Worm (Caenorhabditis elegans) whole organism, young adult: Measurements from ENCODE around the gene vab-1.
A peak's percentile ranks its signal among the peaks of the same experiment; 100 is the strongest.

Experiments used
- B0261.1 ChIP-seq: sonication (generic microtip); optimal IDR thresholded peaks from 2 replicates; lab custom pipeline; 2016; ENCODE audit warnings: mild to moderate bottlenecking, missing genetic modification characterization, moderate library complexity, missing compliant biosample characterization
- B0336.3 ChIP-seq: fragments of 200-800 bp; sonication (Bioruptor generic); IDR thresholded peaks from 2 replicates; pipeline ENCODE4 v1.3.6; 2022; ENCODE audit warnings: missing genetic modification characterization, missing compliant biosample characterization
- D2030.7 ChIP-seq: fragments of 200-800 bp; sonication (Bioruptor generic); IDR thresholded peaks from 2 replicates; pipeline ENCODE4 v1.3.6; 2022; ENCODE audit warnings: missing genetic modification reagents, missing genetic modification characterization, missing compliant biosample characterization
- F22D6.2 ChIP-seq: sonication (generic microtip); optimal IDR thresholded peaks from 2 replicates; lab custom pipeline; 2016; ENCODE audit warnings: mild to moderate bottlenecking, missing genetic modification characterization, missing compliant biosample characterization
- F33H1.4 ChIP-seq: fragments of 200-800 bp; sonication (Bioruptor generic); IDR thresholded peaks from 2 replicates; pipeline ENCODE4 v1.3.6; 2022; ENCODE audit warnings: missing genetic modification reagents, missing genetic modification characterization, missing compliant biosample characterization
- F49E8.2 ChIP-seq: sonication (generic microtip); optimal IDR thresholded peaks from 3 replicates; lab custom pipeline; 2017; ENCODE audit warnings: missing genetic modification characterization, mild to moderate bottlenecking, missing compliant biosample characterization, antibody characterized with exemption, moderate library complexity; ENCODE audit not compliant: insufficient read depth
- K11D2.4 ChIP-seq: fragments of 200-800 bp; sonication (Bioruptor generic); IDR thresholded peaks from 2 replicates; pipeline ENCODE4 v1.3.6; 2022; ENCODE audit warnings: missing genetic modification reagents, missing genetic modification characterization, missing compliant biosample characterization
- K12H6.12 ChIP-seq: fragments of 200-800 bp; sonication (Bioruptor generic); optimal IDR thresholded peaks from 2 replicates; lab custom pipeline; 2018; ENCODE audit warnings: mild to moderate bottlenecking, missing genetic modification characterization, missing compliant biosample characterization
- Y56A3A.18 ChIP-seq: fragments of 200-800 bp; sonication (Bioruptor generic); IDR thresholded peaks from 2 replicates; pipeline ENCODE4 v1.3.6; 2022; ENCODE audit warnings: missing genetic modification reagents, missing genetic modification characterization, missing compliant biosample characterization
- Y95B8A.8 ChIP-seq: fragments of 200-800 bp; sonication (Bioruptor generic); IDR thresholded peaks from 2 replicates; pipeline ENCODE4 v1.3.6; 2022; ENCODE audit warnings: missing genetic modification reagents, missing genetic modification characterization, missing compliant biosample characterization
- akir-1 ChIP-seq: fragments of 200-800 bp; sonication (Bioruptor generic); optimal IDR thresholded peaks from 2 replicates; lab custom pipeline; 2018; ENCODE audit warnings: mild to moderate bottlenecking, missing genetic modification characterization, moderate library complexity, missing compliant biosample characterization
- ama-1 ChIP-seq, 3 experiments: fragments of 150-350 bp in 1 of 3; sonication (generic microtip) in 2 of 3; optimal IDR thresholded peaks; 2 replicates each; lab custom pipeline; 2014 to 2018; ENCODE audit warnings: missing biosample characterization in 2 of 3, missing genetic modification characterization in 2 of 3, missing genetic modification reagents in 2 of 3
- aptf-2 ChIP-seq: fragments of 200-800 bp; sonication (Bioruptor generic); conservative IDR thresholded peaks from 2 replicates; pipeline ENCODE4 v1.3.6; 2022; ENCODE audit warnings: missing genetic modification reagents, missing genetic modification characterization, missing compliant biosample characterization
- athp-1 ChIP-seq: sonication (generic microtip); optimal IDR thresholded peaks from 2 replicates; lab custom pipeline; 2017; ENCODE audit warnings: mild to moderate bottlenecking, missing genetic modification characterization, missing compliant biosample characterization
- attf-5 ChIP-seq: fragments of 200-800 bp; sonication (Bioruptor generic); optimal IDR thresholded peaks from 2 replicates; lab custom pipeline; 2018; ENCODE audit warnings: mild to moderate bottlenecking, missing genetic modification characterization, missing compliant biosample characterization
- ceh-100 ChIP-seq: fragments of 200-800 bp; sonication (Bioruptor generic); IDR thresholded peaks from 2 replicates; pipeline ENCODE4 v1.3.6; 2022; ENCODE audit warnings: missing genetic modification reagents, missing genetic modification characterization, missing compliant biosample characterization
- ceh-40 ChIP-seq: fragments of 200-800 bp; sonication (Bioruptor generic); IDR thresholded peaks from 2 replicates; pipeline ENCODE4 v1.3.6; 2022; ENCODE audit warnings: missing genetic modification characterization, missing compliant biosample characterization
- ceh-91 ChIP-seq: fragments of 200-800 bp; sonication (Bioruptor generic); IDR thresholded peaks from 2 replicates; pipeline ENCODE4 v1.3.6; 2022; ENCODE audit warnings: missing genetic modification reagents, missing genetic modification characterization, missing compliant biosample characterization
- die-1 ChIP-seq: sonication (generic microtip); optimal IDR thresholded peaks from 2 replicates; lab custom pipeline; 2016; ENCODE audit warnings: missing genotype, mild to moderate bottlenecking, missing genetic modification characterization, missing compliant biosample characterization
- dox-1 ChIP-seq: fragments of 200-800 bp; sonication (Bioruptor generic); IDR thresholded peaks from 2 replicates; pipeline ENCODE4 v1.3.6; 2022; ENCODE audit warnings: missing genetic modification reagents, missing genetic modification characterization, missing compliant biosample characterization
- egl-44 ChIP-seq: fragments of 200-800 bp; sonication (Bioruptor generic); IDR thresholded peaks from 2 replicates; pipeline ENCODE4 v1.3.6; 2022; ENCODE audit warnings: missing genetic modification reagents, missing genetic modification characterization, missing compliant biosample characterization
- hlh-26 ChIP-seq: fragments of 200-800 bp; sonication (Bioruptor generic); conservative IDR thresholded peaks from 2 replicates; pipeline ENCODE4 v1.3.6; 2022; ENCODE audit warnings: missing genetic modification reagents, missing genetic modification characterization, missing compliant biosample characterization
- hmg-1.2 ChIP-seq: fragments of 200-800 bp; sonication (Bioruptor generic); IDR thresholded peaks from 2 replicates; pipeline ENCODE4 v1.3.6; 2022; ENCODE audit warnings: missing genetic modification reagents, missing genetic modification characterization, missing compliant biosample characterization
- lin-26 ChIP-seq: fragments of 200-800 bp; sonication (Bioruptor generic); IDR thresholded peaks from 2 replicates; pipeline ENCODE4 v1.3.6; 2022; ENCODE audit warnings: missing genetic modification reagents, missing genetic modification characterization, missing compliant biosample characterization
- lsl-1 ChIP-seq: fragments of 200-800 bp; sonication (Bioruptor generic); optimal IDR thresholded peaks from 2 replicates; lab custom pipeline; 2018; ENCODE audit warnings: mild to moderate bottlenecking, missing genetic modification characterization, moderate library complexity, missing compliant biosample characterization
- madf-3 ChIP-seq: fragments of 200-800 bp; sonication (Bioruptor generic); IDR thresholded peaks from 2 replicates; pipeline ENCODE4 v1.3.6; 2022; ENCODE audit warnings: missing genetic modification reagents, missing genetic modification characterization, missing compliant biosample characterization
- madf-6 ChIP-seq: fragments of 200-800 bp; sonication (Bioruptor generic); IDR thresholded peaks from 2 replicates; pipeline ENCODE4 v1.3.6; 2022; ENCODE audit warnings: missing genetic modification reagents, missing genetic modification characterization, missing compliant biosample characterization
- mxl-1 ChIP-seq: sonication (generic microtip); optimal IDR thresholded peaks from 2 replicates; lab custom pipeline; 2016; ENCODE audit warnings: missing genetic modification characterization, missing compliant biosample characterization
- nfya-1 ChIP-seq: sonication (generic microtip); optimal IDR thresholded peaks from 2 replicates; lab custom pipeline; 2017; ENCODE audit warnings: antibody characterized with exemption, missing compliant biosample characterization, missing genetic modification characterization, borderline replicate concordance; ENCODE audit not compliant: insufficient read depth
- nfyb-1 ChIP-seq: fragments of 200-800 bp; sonication (Bioruptor generic); IDR thresholded peaks from 2 replicates; pipeline ENCODE4 v1.3.6; 2022; ENCODE audit warnings: missing genetic modification reagents, missing genetic modification characterization, missing compliant biosample characterization
- nhr-27 ChIP-seq: fragments of 200-800 bp; sonication (Bioruptor generic); optimal IDR thresholded peaks from 2 replicates; lab custom pipeline; 2018; ENCODE audit warnings: mild to moderate bottlenecking, missing genetic modification characterization, moderate library complexity, missing compliant biosample characterization
- nhr-80 ChIP-seq: sonication (generic microtip); optimal IDR thresholded peaks from 2 replicates; lab custom pipeline; 2016; ENCODE audit warnings: missing genetic modification characterization, missing compliant biosample characterization
- nhr-90 ChIP-seq: sonication (generic microtip); optimal IDR thresholded peaks from 2 replicates; lab custom pipeline; 2016; ENCODE audit warnings: missing genotype, mild to moderate bottlenecking, missing genetic modification characterization, missing compliant biosample characterization
- repo-1 ChIP-seq: sonication (generic microtip); optimal IDR thresholded peaks from 2 replicates; lab custom pipeline; 2017; ENCODE audit warnings: mild to moderate bottlenecking, missing genetic modification characterization, missing compliant biosample characterization
- rpc-1 ChIP-seq, 2 experiments: fragments of 150-350 bp in 1 of 2; sonication (generic microtip) in 1 of 2; optimal IDR thresholded peaks; 2 replicates each; lab custom pipeline; 2014 to 2018; ENCODE audit warnings: missing biosample characterization in 1 of 2, missing genetic modification characterization in 1 of 2, missing genetic modification reagents in 1 of 2, missing genotype in 1 of 2
- sea-2 ChIP-seq: fragments of 200-800 bp; sonication (Bioruptor generic); IDR thresholded peaks from 2 replicates; pipeline ENCODE4 v1.3.6; 2022; ENCODE audit warnings: missing genetic modification characterization, missing compliant biosample characterization
- snpc-1.3 ChIP-seq: sonication (generic microtip); optimal IDR thresholded peaks from 2 replicates; lab custom pipeline; 2017; ENCODE audit warnings: missing genetic modification characterization, mild to moderate bottlenecking, missing compliant biosample characterization, antibody characterized with exemption, moderate library complexity, missing genotype, missing genetic modification reagents; ENCODE audit not compliant: insufficient read depth
- snpc-3.4 ChIP-seq: sonication (generic microtip); optimal IDR thresholded peaks from 2 replicates; lab custom pipeline; 2017; ENCODE audit warnings: missing genetic modification characterization, mild to moderate bottlenecking, missing compliant biosample characterization, antibody characterized with exemption, moderate library complexity, missing genotype, missing genetic modification reagents
- somi-1 ChIP-seq: fragments of 200-800 bp; sonication (Bioruptor generic); optimal IDR thresholded peaks from 2 replicates; lab custom pipeline; 2018; ENCODE audit warnings: mild to moderate bottlenecking, missing genetic modification characterization, missing compliant biosample characterization
- tbp1 ChIP-seq: fragments of 200-800 bp; sonication (Bioruptor generic); optimal IDR thresholded peaks from 2 replicates; lab custom pipeline; 2018; ENCODE audit warnings: mild to moderate bottlenecking, missing genetic modification characterization, missing compliant biosample characterization
- xnd-1 ChIP-seq: sonication (generic microtip); optimal IDR thresholded peaks from 2 replicates; lab custom pipeline; 2016; ENCODE audit warnings: missing genotype, missing genetic modification reagents, missing genetic modification characterization, missing compliant biosample characterization
- zim-3 ChIP-seq: sonication (generic microtip); optimal IDR thresholded peaks from 2 replicates; lab custom pipeline; 2017; ENCODE audit warnings: mild to moderate bottlenecking, missing genetic modification characterization, moderate library complexity, missing compliant biosample characterization
- ztf-18 ChIP-seq: sonication (generic microtip); optimal IDR thresholded peaks from 2 replicates; lab custom pipeline; 2016; ENCODE audit warnings: missing genotype, mild to moderate bottlenecking, missing genetic modification characterization, missing compliant biosample characterization
- ztf-28 ChIP-seq: fragments of 200-800 bp; sonication (Bioruptor generic); IDR thresholded peaks from 2 replicates; pipeline ENCODE4 v1.3.6; 2022; ENCODE audit warnings: missing genetic modification reagents, missing genetic modification characterization, missing compliant biosample characterization

vab-1 gene

ce11 chrII:4562503-4563000 is 9.2 kb upstream of the vab-1 start, which contains the start of gene dao-2:
dao-2 (plus strand) TSS chrII:4562950.
- TF ChIP-seq nhr-27 (tag; lab: Kevin White, UChicago) (no peak), K12H6.12 (tag; lab: Kevin White, UChicago) (no peak), athp-1 (no peak), Y95B8A.8 (no peak), hlh-26 (GFP tag; lab: Robert Waterston, UW) (no peak), aptf-2 (no peak), somi-1 (GFP tag; lab: Kevin White, UChicago) (no peak)
- TF ChIP-seq, all 124 proteins: peak for 0

- TF ChIP-seq sea-2 (GFP tag; lab: Robert Waterston, UW) (no peak), die-1 (peak; percentile 67), repo-1 (peak; percentile 23), nfyb-1 (GFP tag; lab: Robert Waterston, UW) (peak; percentile 59; the same call in 1 of the 2 replicates), F49E8.2 (no peak), rpc-1 (optimal IDR thresholded peaks at IDR 0.05; lab: Kevin White, UChicago) (peak; percentile 55), rpc-1 (tag; optimal IDR thresholded peaks at IDR 0.05; lab: Kevin White, UChicago) (peak; percentile 82), ztf-28 (GFP tag; lab: Robert Waterston, UW) (no peak), madf-6 (GFP tag; lab: Robert Waterston, UW) (peak; percentile 42; the same call in 1 of the 2 replicates), egl-44 (GFP tag; lab: Robert Waterston, UW) (0 out of 2 replicates have a peak, but pooled peaks have one; percentile 22), ceh-100 (0 out of 2 replicates have a peak, but pooled peaks have one; percentile 18), nhr-90 (tag; lab: Kevin White, UChicago) (peak; percentile 46), nfya-1 (tag; lab: Kevin White, UChicago) (no peak), ceh-91 (0 out of 2 replicates have a peak, but pooled peaks have one; percentile 27), B0261.1 (tag; lab: Kevin White, UChicago) (peak; percentile 73), ama-1 (optimal IDR thresholded peaks at IDR 0.05; lab: Kevin White, UChicago) (no peak), ama-1 (GFP tag; optimal IDR thresholded peaks at IDR 0.05; lab: Kevin White, UChicago) (peak in 1 of 2 experiments; percentile 12), ceh-40 (GFP tag; lab: Robert Waterston, UW) (no peak), attf-5 (peak; percentile 7), D2030.7 (GFP tag; lab: Robert Waterston, UW) (peak; percentile 17; the same call in 1 of the 2 replicates), lsl-1 (peak; percentile 58), Y56A3A.18 (GFP tag; lab: Robert Waterston, UW) (peak; percentile 33; the same call in 1 of the 2 replicates), F33H1.4 (GFP tag; lab: Robert Waterston, UW) (peak; percentile 45), F22D6.2 (tag; lab: Kevin White, UChicago) (no peak), snpc-1.3 (tag; lab: Kevin White, UChicago) (peak; percentile 16), mxl-1 (tag; lab: Kevin White, UChicago) (no peak), zim-3 (tag; lab: Kevin White, UChicago) (no peak), ztf-18 (peak; percentile 25), tbp1 (GFP tag; lab: Kevin White, UChicago) (peak; percentile 87), akir-1 (no peak), K11D2.4 (GFP tag; lab: Robert Waterston, UW) (no peak), B0336.3 (GFP tag; lab: Robert Waterston, UW) (0 out of 2 replicates have a peak, but pooled peaks have one; percentile 22), nhr-80 (tag; lab: Kevin White, UChicago) (peak; percentile 36), hmg-1.2 (GFP tag; lab: Robert Waterston, UW) (no peak; the same call in 1 of the 2 replicates), madf-3 (GFP tag; lab: Robert Waterston, UW) (no peak), dox-1 (GFP tag; lab: Robert Waterston, UW) (peak; percentile 25; the same call in 1 of the 2 replicates), snpc-3.4 (tag; lab: Kevin White, UChicago) (peak; percentile 51), lin-26 (GFP tag; lab: Robert Waterston, UW) (peak; percentile 77), aptf-2 (no peak), xnd-1 (tag; lab: Kevin White, UChicago) (peak; percentile 17)
These were observed 6.6 kb upstream of the vab-1 start for ce11 chrII:4565205-4565604.
